Worm (Caenorhabditis elegans) whole organism, young adult: Measurements from ENCODE around the gene B0310.6.

ENCODE experiments used
- ama-1 ChIP-seq, 3 experiments: fragments of 150-350 bp in 1 of 3; sonication (generic microtip) in 2 of 3; optimal IDR thresholded peaks; 2 replicates each; lab custom pipeline; 2014 to 2018; ENCODE audit warnings: missing biosample characterization in 2 of 3, missing genetic modification characterization in 2 of 3, missing genetic modification reagents in 2 of 3
- him-1 ChIP-seq: sonication (generic microtip); optimal IDR thresholded peaks from 2 replicates; lab custom pipeline; 2016; ENCODE audit warnings: missing genotype, missing genetic modification reagents, missing genetic modification characterization, missing compliant biosample characterization
- let-526 ChIP-seq: fragments of 200-800 bp; sonication (Bioruptor generic); IDR thresholded peaks from 2 replicates; pipeline ENCODE4 v1.3.6; 2022; ENCODE audit warnings: missing genetic modification reagents, missing genetic modification characterization, missing compliant biosample characterization
- pha-4 ChIP-seq: fragments of 150-350 bp; sonication (generic microtip); optimal IDR thresholded peaks from 2 replicates; lab custom pipeline; 2014; ENCODE audit warnings: missing biosample characterization, missing genetic modification reagents, missing genetic modification characterization

DNA sequence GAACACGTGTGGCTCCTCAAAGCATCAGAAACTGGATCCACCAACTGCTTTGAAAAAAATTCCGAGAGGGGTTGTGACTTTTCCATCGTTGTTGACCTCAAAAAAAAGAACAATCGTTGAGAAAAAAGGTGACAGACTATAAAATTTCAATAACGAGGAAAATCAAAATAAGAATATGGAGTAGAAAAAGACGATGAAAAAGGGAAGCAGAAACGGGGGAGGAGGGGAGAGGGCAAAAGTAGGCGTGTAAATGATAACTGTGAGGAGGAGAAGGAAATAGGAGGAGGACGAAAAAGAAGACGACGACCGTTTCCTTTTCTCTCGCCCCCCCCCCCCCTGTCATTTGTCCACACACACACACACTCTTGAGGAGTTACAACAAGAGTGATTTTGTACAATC lies 24.0 kb downstream of the B0310.6 start, which contains the start of gene B0310.2:
- TF ChIP-seq let-526 (GFP tag; lab: Robert Waterston, UW) (no peak), him-1 (tag; lab: Kevin White, UChicago) (no peak), ama-1 (optimal IDR thresholded peaks at IDR 0.05; lab: Kevin White, UChicago) (no peak), ama-1 (GFP tag; optimal IDR thresholded peaks at IDR 0.05; lab: Kevin White, UChicago) (no peak), pha-4 (tag; lab: Kevin White, UChicago) (no peak)
